Fruit fly (Drosophila melanogaster) whole organism, embryonic: ENCODE data around the gene CG1909.

Source experiments
- CG11504 ChIP-seq: fragments of 200-800 bp; sonication (Bioruptor generic); optimal IDR thresholded peaks from 3 replicates; lab custom pipeline; 2019; ENCODE audit warnings: missing biosample characterization, mild to moderate bottlenecking, missing genetic modification characterization, moderate library complexity
- CG34376 ChIP-seq: fragments of 200-800 bp; sonication (Bioruptor generic); optimal IDR thresholded peaks from 2 replicates; lab custom pipeline; 2018; ENCODE audit warnings: missing biosample characterization, mild to moderate bottlenecking, missing genetic modification characterization
- H15 ChIP-seq: fragments of 200-800 bp; sonication (Bioruptor generic); IDR thresholded peaks from 3 replicates; pipeline ENCODE4 v1.3.6; 2022; ENCODE audit warnings: missing biosample characterization, missing genetic modification characterization
- Meics ChIP-seq: fragments of 200-800 bp; sonication (Bioruptor generic); optimal IDR thresholded peaks from 2 replicates; lab custom pipeline; 2017; ENCODE audit warnings: missing biosample characterization, mild to moderate bottlenecking, missing genetic modification characterization
- Ssrp ChIP-seq: fragments of 200-800 bp; sonication (Bioruptor generic); optimal IDR thresholded peaks from 2 replicates; lab custom pipeline; 2018; ENCODE audit warnings: missing biosample characterization, mild to moderate bottlenecking, missing genetic modification characterization, moderate library complexity
- dysf ChIP-seq: fragments of 200-800 bp; sonication (Bioruptor generic); IDR thresholded peaks from 3 replicates; pipeline ENCODE4 v1.3.6; 2022; ENCODE audit warnings: missing biosample characterization, missing genetic modification characterization
- ham ChIP-seq: fragments of 200-800 bp; sonication (Bioruptor generic); IDR thresholded peaks from 2 replicates; pipeline ENCODE4 v1.3.6; 2022; ENCODE audit warnings: missing biosample characterization, missing genetic modification characterization

DNA sequence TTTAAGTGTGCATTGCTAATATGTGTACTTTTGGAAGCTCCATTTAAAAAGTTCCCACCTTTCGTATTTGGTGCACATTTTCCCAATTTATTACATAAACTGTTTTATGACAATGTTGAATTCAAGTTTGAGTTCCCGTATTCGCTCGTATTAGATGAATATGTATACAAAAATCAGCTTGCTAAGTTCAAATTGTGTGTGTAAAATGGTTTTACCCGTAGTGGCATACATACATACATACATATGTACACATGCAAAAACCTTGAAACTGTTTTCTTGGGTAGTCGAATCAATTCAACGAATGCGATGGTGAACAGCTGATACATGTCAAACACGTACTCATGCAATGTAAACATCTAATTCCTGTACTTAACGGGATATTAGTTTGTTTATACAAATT, 24.5 kb upstream of the CG1909 start:
- TF ChIP-seq Ssrp (tag; lab: Kevin White, UChicago) (no peak), H15 (GFP tag; lab: Robert Waterston, UW) (no peak), dysf (GFP tag; lab: Robert Waterston, UW) (no peak), Meics (GFP tag; lab: Kevin White, UChicago) (no peak), CG34376 (GFP tag; lab: Kevin White, UChicago) (peak; percentile 24), ham (GFP tag; lab: Robert Waterston, UW) (no peak), CG11504 (tag; lab: Kevin White, UChicago) (no peak)
